Fruit fly (Drosophila melanogaster): Measurements from ENCODE around the gene cDIP.

- TF ChIP-seq Ssrp (tag; optimal IDR thresholded peaks at IDR 0.05) = no peak
- TF ChIP-seq tup (GFP tag; optimal IDR thresholded peaks at IDR 0.05) = no peak
- TF ChIP-seq mld (GFP tag; IDR thresholded peaks at IDR 0.05; ENCODE audit: partially characterized antibody) = no peak
- TF ChIP-seq knrl (GFP tag; IDR thresholded peaks at IDR 0.05; ENCODE audit: partially characterized antibody) = no peak
- no peak for TF ChIP-seq nau (GFP tag; optimal IDR thresholded peaks at IDR 0.05)
- TF ChIP-seq crc (GFP tag; optimal IDR thresholded peaks at IDR 0.05) = no peak
- TF ChIP-seq CG10366 (GFP tag; IDR thresholded peaks at IDR 0.05) = no peak
- TF ChIP-seq D19B (GFP tag; optimal IDR thresholded peaks at IDR 0.05) = no peak
- no peak for TF ChIP-seq NC2α (GFP tag; optimal IDR thresholded peaks at IDR 0.05)
- TF ChIP-seq CG9215 (GFP tag; IDR thresholded peaks at IDR 0.05) = no peak
- TF ChIP-seq Jarid2 (GFP tag; optimal IDR thresholded peaks at IDR 0.05) = no peak
Observed at dm6 chr3R:21192267-21192666, 31.4 kb upstream of the cDIP start.

All from whole organism, embryonic.